Fruit fly (Drosophila melanogaster): ENCODE data around the gene CG5274.

CG5274 gene

DNA sequence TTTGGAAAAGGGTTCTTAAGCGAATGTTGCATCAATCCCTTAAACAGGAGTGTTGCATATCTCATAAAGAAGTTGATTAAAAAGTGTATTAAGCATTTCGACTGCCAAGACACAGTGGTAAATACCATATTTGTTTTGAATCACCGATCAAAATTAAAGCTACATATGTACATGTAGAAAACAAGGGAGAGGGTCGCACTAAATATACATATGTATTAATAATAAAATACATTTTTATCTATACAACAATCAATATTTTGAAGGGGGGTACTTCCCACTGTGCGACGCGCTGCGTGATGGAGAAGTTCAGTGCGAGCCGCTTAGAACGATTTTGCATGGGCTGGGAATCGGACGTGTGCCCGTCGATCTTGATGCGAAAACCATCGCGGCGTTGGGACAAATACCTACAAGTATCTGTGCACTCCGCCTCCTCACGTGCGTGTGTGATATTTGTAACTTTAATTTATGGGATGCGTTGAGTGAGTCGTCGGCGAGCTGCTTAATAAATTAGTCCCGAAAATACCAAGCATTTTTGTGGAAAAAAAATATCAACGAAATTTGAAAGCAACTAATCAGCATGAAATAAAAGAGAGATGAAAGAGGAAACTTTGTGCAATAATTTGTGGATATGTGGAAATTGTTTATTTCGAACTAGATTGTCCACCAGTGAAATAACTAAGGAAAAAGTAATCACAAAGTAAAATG, 17.5 kb upstream of the CG5274 start (continued):
- TF ChIP-seq Sox100B (GFP tag; optimal IDR thresholded peaks at IDR 0.05) (peak; percentile 85), Hr3 (GFP tag; optimal IDR thresholded peaks at IDR 0.05) (peak; percentile 77), CG32772 (GFP tag; IDR thresholded peaks at IDR 0.05) (peak; percentile 87), CG7271 (tag; optimal IDR thresholded peaks at IDR 0.05) (peak; percentile 71), CG8089 (GFP tag; optimal IDR thresholded peaks at IDR 0.05) (no peak), ATbp (GFP tag; optimal IDR thresholded peaks at IDR 0.05) (peak; percentile 83), Myb (GFP tag; optimal IDR thresholded peaks at IDR 0.05) (no peak), odd (GFP tag; optimal IDR thresholded peaks at IDR 0.05) (peak; percentile 74), Ets65A (GFP tag) (peak; percentile 83), ab (GFP tag; optimal IDR thresholded peaks at IDR 0.05) (no peak), knrl (GFP tag; IDR thresholded peaks at IDR 0.05; ENCODE audit: partially characterized antibody) (peak; percentile 35; the same call in 1 of the 3 replicates), Dp (GFP tag; optimal IDR thresholded peaks at IDR 0.05) (no peak), CG2875 (GFP tag; optimal IDR thresholded peaks at IDR 0.05) (peak; percentile 83), pnt (GFP tag; optimal IDR thresholded peaks at IDR 0.05) (no peak), Tbp (GFP tag; optimal IDR thresholded peaks at IDR 0.05) (no peak), slp2 (GFP tag; optimal IDR thresholded peaks at IDR 0.05) (no peak), Sry-δ (GFP tag; optimal IDR thresholded peaks at IDR 0.05) (no peak), twi (tag; optimal IDR thresholded peaks at IDR 0.05) (peak; percentile 51), Jarid2 (GFP tag; optimal IDR thresholded peaks at IDR 0.05) (peak; percentile 65), CG11456 (GFP tag; IDR thresholded peaks at IDR 0.05) (peak; percentile 88), CG6689 (GFP tag; IDR thresholded peaks at IDR 0.05) (peak; percentile 91), dpn (GFP tag; optimal IDR thresholded peaks at IDR 0.05) (peak; percentile 24 to 89), psq (GFP tag; optimal IDR thresholded peaks at IDR 0.05) (peak; percentile 28), nerfin-2 (GFP tag; IDR thresholded peaks at IDR 0.05; ENCODE audit: partially characterized antibody) (no peak), dati (GFP tag; IDR thresholded peaks at IDR 0.05) (peak; percentile 74; the same call in 1 of the 2 replicates), CG3995 (GFP tag; optimal IDR thresholded peaks at IDR 0.05) (no peak), Drgx (GFP tag; IDR thresholded peaks at IDR 0.05) (peak; percentile 90), CG31365 (tag; optimal IDR thresholded peaks at IDR 0.05) (peak; percentile 53), stwl (tag; optimal IDR thresholded peaks at IDR 0.05) (no peak), ham (GFP tag; IDR thresholded peaks at IDR 0.05) (0 out of 2 replicates have a peak, but pooled peaks have one; percentile 50), nmo (GFP tag; optimal IDR thresholded peaks at IDR 0.05) (peak; percentile 87), CG15479 (GFP tag; optimal IDR thresholded peaks at IDR 0.05) (no peak), CG11504 (tag; optimal IDR thresholded peaks at IDR 0.05) (peak; percentile 89), CG3281 (GFP tag; optimal IDR thresholded peaks at IDR 0.05) (peak; percentile 86), CG16779 (GFP tag; IDR thresholded peaks at IDR 0.05) (peak; percentile 61; the same call in 1 of the 2 replicates), CG30020 (tag; optimal IDR thresholded peaks at IDR 0.05) (peak; percentile 3), ttk (GFP tag; IDR thresholded peaks at IDR 0.05) (peak; percentile 87), crp (GFP tag; optimal IDR thresholded peaks at IDR 0.05) (peak in 1 of 2 experiments; percentile 27), CG13424 (tag; optimal IDR thresholded peaks at IDR 0.05) (peak; percentile 82), Deaf1 (tag; optimal IDR thresholded peaks at IDR 0.05) (peak; percentile 63), CG4424 (GFP tag; optimal IDR thresholded peaks at IDR 0.05) (peak; percentile 88), da (GFP tag; optimal IDR thresholded peaks at IDR 0.05) (no peak), CG18619 (GFP tag; optimal IDR thresholded peaks at IDR 0.05) (peak; percentile 78), CG7745 (tag; optimal IDR thresholded peaks at IDR 0.05) (no peak), Lhr (GFP tag; optimal IDR thresholded peaks at IDR 0.05) (peak; percentile 51), CG10267 (tag; optimal IDR thresholded peaks at IDR 0.05) (peak; percentile 79), CG8944 (GFP tag; optimal IDR thresholded peaks at IDR 0.05) (no peak), trh (GFP tag; optimal IDR thresholded peaks at IDR 0.05) (peak; percentile 78), Aef1 (GFP tag; IDR thresholded peaks at IDR 0.05) (peak; percentile 84)

Measured in whole organism, embryonic.